Fruit fly (Drosophila melanogaster) whole organism, wandering third instar larva: Measurements from ENCODE around the gene HUWE1.

Source experiments
- Dif ChIP-seq: fragments of 200-275, 200-300 bp; sonication (Bioruptor generic); optimal IDR thresholded peaks from 2 replicates; lab custom pipeline; 2018; ENCODE audit warnings: missing biosample characterization, missing genetic modification characterization; ENCODE audit not compliant: partially characterized antibody
- GATAd ChIP-seq: sonication (Bioruptor generic); optimal IDR thresholded peaks from 2 replicates; lab custom pipeline; 2016; ENCODE audit warnings: missing biosample characterization, missing genetic modification characterization
- Hr78 ChIP-seq: fragments of >200 bp; optimal IDR thresholded peaks from 2 replicates; lab custom pipeline; 2017; ENCODE audit warnings: missing biosample characterization, missing genetic modification characterization
- Mio ChIP-seq: sonication (Bioruptor generic); optimal IDR thresholded peaks from 2 replicates; lab custom pipeline; 2016; ENCODE audit warnings: missing biosample characterization, missing genetic modification characterization
- Rel ChIP-seq, 2 experiments: fragments of 200-800 bp; sonication (Bioruptor generic) in 1 of 2; optimal IDR thresholded peaks; 2 replicates in 1 of 2; 3 replicates in 1 of 2; lab custom pipeline; 2016 to 2019; ENCODE audit warnings: mild to moderate bottlenecking in 2 of 2, missing biosample characterization in 2 of 2, missing genetic modification characterization in 2 of 2, moderate library complexity in 1 of 2
- Sp1 ChIP-seq: fragments of 200-800 bp; sonication (Bioruptor generic); optimal IDR thresholded peaks from 3 replicates; lab custom pipeline; 2019; ENCODE audit warnings: missing biosample characterization, mild to moderate bottlenecking, missing genetic modification characterization, moderate library complexity
- Vsx2 ChIP-seq: fragments of 200-300, 225-300 bp; sonication (Bioruptor generic); optimal IDR thresholded peaks from 2 replicates; lab custom pipeline; 2018; ENCODE audit warnings: missing biosample characterization, missing genetic modification characterization; ENCODE audit not compliant: partially characterized antibody
- br ChIP-seq: fragments of 200-800 bp; sonication (Bioruptor generic); optimal IDR thresholded peaks from 2 replicates; lab custom pipeline; 2016; ENCODE audit warnings: missing biosample characterization, missing genetic modification characterization
- dl ChIP-seq, 2 experiments: fragments of 175-275, 200-275 bp in 1 of 2; fragments of 200-275 bp in 1 of 2; sonication (Bioruptor generic); optimal IDR thresholded peaks; lab custom pipeline; 2018; ENCODE audit warnings: mild to moderate bottlenecking in 2 of 2, missing biosample characterization in 2 of 2, missing genetic modification characterization in 2 of 2, moderate library complexity in 2 of 2; ENCODE audit not compliant: partially characterized antibody in 2 of 2, insufficient read depth in 1 of 2
- dmrt93B ChIP-seq: fragments of 200-800 bp; sonication (Bioruptor generic); optimal IDR thresholded peaks from 2 replicates; lab custom pipeline; 2018; ENCODE audit warnings: missing biosample characterization, mild to moderate bottlenecking, missing genetic modification characterization
- dsf ChIP-seq: sonication (Bioruptor generic); optimal IDR thresholded peaks from 2 replicates; lab custom pipeline; 2016; ENCODE audit warnings: missing biosample characterization, missing genetic modification characterization, borderline replicate concordance
- ey ChIP-seq: fragments of 200-800 bp; sonication (Bioruptor generic); optimal IDR thresholded peaks from 2 replicates; lab custom pipeline; 2016; ENCODE audit warnings: missing biosample characterization, missing genetic modification characterization
- fru ChIP-seq: fragments of 200-800 bp; sonication (Bioruptor generic); optimal IDR thresholded peaks from 3 replicates; lab custom pipeline; 2016; ENCODE audit warnings: missing biosample characterization, mild to moderate bottlenecking, missing genetic modification characterization
- h ChIP-seq: fragments of 200-800 bp; sonication (Bioruptor generic); optimal IDR thresholded peaks from 3 replicates; lab custom pipeline; 2016; ENCODE audit warnings: missing biosample characterization, mild to moderate bottlenecking, missing genetic modification characterization
- jim ChIP-seq: fragments of 175-275, 200-325 bp; sonication (Bioruptor generic); optimal IDR thresholded peaks from 2 replicates; lab custom pipeline; 2016; ENCODE audit warnings: missing biosample characterization, mild to moderate bottlenecking, missing genetic modification characterization
- lola ChIP-seq: fragments of >200 bp; optimal IDR thresholded peaks from 2 replicates; lab custom pipeline; 2017; ENCODE audit warnings: missing biosample characterization, missing genetic modification characterization
- pan ChIP-seq: fragments of >200 bp; optimal IDR thresholded peaks from 2 replicates; lab custom pipeline; 2017
- rgr ChIP-seq: fragments of 200-800 bp; sonication (Bioruptor generic); optimal IDR thresholded peaks from 3 replicates; lab custom pipeline; 2016; ENCODE audit warnings: missing biosample characterization, mild to moderate bottlenecking, missing genetic modification characterization
- sage ChIP-seq: fragments of 200-800 bp; sonication (Bioruptor generic); optimal IDR thresholded peaks from 2 replicates; lab custom pipeline; 2016; ENCODE audit warnings: missing biosample characterization, mild to moderate bottlenecking, missing genetic modification characterization
- woc ChIP-seq: sonication (Bioruptor generic); optimal IDR thresholded peaks from 2 replicates; lab custom pipeline; 2016; ENCODE audit warnings: missing biosample characterization, mild to moderate bottlenecking, missing genetic modification characterization

Gene HUWE1

DNA sequence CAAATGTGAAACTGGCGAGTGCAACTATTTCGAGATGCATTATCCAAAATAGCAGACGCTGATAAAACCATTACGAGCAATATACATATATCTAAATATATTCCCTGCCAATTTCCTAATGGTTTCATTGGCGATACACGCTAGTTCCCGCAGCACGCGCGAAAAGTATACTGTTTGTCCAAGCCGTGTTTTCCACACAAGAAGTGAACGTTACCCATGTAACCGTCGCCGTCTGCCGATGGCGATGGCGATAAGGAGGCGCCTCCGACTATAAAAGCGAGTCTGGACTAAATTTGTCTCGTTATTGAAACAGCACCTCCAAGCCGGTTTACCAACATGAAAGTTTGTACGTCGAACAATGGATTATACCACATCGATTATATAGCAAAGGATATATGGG is 66.4 kb downstream of the HUWE1 start, which contains the start of gene CG43673:
Gene CG43673 (plus strand): TSS at position 301 of the 400 bp plus-strand sequence.
- TF ChIP-seq GATAd (GFP tag; lab: Kevin White, UChicago): no peak
- no peak for TF ChIP-seq Sp1
- TF ChIP-seq Vsx2 (GFP tag; lab: Kevin White, UChicago): no peak
- no peak for TF ChIP-seq Dif (GFP tag; lab: Kevin White, UChicago)
- no peak for TF ChIP-seq woc (GFP tag; lab: Kevin White, UChicago)
- TF ChIP-seq Mio (GFP tag; lab: Kevin White, UChicago): no peak
- no peak for TF ChIP-seq jim (GFP tag; lab: Kevin White, UChicago)
- TF ChIP-seq dsf (GFP tag; lab: Kevin White, UChicago): no peak
- TF ChIP-seq sage (GFP tag; lab: Kevin White, UChicago): no peak
- TF ChIP-seq Hr78 (GFP tag; lab: Kevin White, UChicago): no peak
- TF ChIP-seq Rel (GFP tag; optimal IDR thresholded peaks at IDR 0.05; lab: Kevin White, UChicago): no peak
- TF ChIP-seq Rel (tag; optimal IDR thresholded peaks at IDR 0.05; lab: Kevin White, UChicago): no peak
- no peak for TF ChIP-seq h (GFP tag; lab: Kevin White, UChicago)
- no peak for TF ChIP-seq pan (lab: Kevin White, UChicago)
- TF ChIP-seq dl (GFP tag; optimal IDR thresholded peaks at IDR 0.05; lab: Kevin White, UChicago; ENCODE audit: insufficient read depth in 1 of 2, partially characterized antibody in 2 of 2): no peak
- TF ChIP-seq lola: no peak
- no peak for TF ChIP-seq ey (GFP tag; lab: Kevin White, UChicago)
- no peak for TF ChIP-seq dmrt93B (GFP tag; lab: Kevin White, UChicago)
- no peak for TF ChIP-seq br (GFP tag; lab: Kevin White, UChicago)
- TF ChIP-seq rgr: no peak
- TF ChIP-seq fru (GFP tag; lab: Kevin White, UChicago): no peak
